Fruit fly (Drosophila melanogaster): Measurements from ENCODE around the gene CG7236.

Gene CG7236

DNA sequence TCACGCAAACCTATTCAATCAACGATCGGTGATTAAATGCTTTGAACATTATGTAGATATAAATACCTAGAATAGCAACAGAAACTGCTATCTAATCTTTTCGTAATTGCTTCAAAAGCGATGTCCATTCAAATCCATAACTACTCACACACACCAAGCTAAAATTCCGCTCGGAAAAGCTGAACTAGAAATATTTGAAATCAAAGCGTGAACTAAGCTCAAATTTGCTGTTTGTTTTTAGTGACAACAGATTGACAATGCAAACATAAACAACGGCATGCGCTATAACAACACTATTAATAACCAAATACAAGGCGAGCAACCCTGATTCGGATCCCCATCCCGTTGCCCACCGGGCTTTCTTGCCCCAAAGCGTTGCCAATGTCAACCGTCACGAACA is at the start of gene CG7236:
Gene CG7236 (plus strand): TSS at position 301 of the 400 bp plus-strand sequence.
- TF ChIP-seq CG10348 (GFP tag; IDR thresholded peaks at IDR 0.05) (no peak), CG8159 (tag; optimal IDR thresholded peaks at IDR 0.05) (no peak), CG17806 (tag; optimal IDR thresholded peaks at IDR 0.05) (no peak), Snoo (tag; optimal IDR thresholded peaks at IDR 0.05) (no peak), EcR (GFP tag; optimal IDR thresholded peaks at IDR 0.05) (no peak), CG13204 (GFP tag; optimal IDR thresholded peaks at IDR 0.05) (no peak), CG4496 (GFP tag; IDR thresholded peaks at IDR 0.05) (no peak), CG14655 (GFP tag; optimal IDR thresholded peaks at IDR 0.05) (no peak), CG9948 (tag; optimal IDR thresholded peaks at IDR 0.05) (no peak), CG32121 (GFP tag; IDR thresholded peaks at IDR 0.05) (no peak), D1 (tag; optimal IDR thresholded peaks at IDR 0.05) (no peak), gl (tag; optimal IDR thresholded peaks at IDR 0.05) (no peak), CG12605 (GFP tag; IDR thresholded peaks at IDR 0.05) (no peak)

- TF ChIP-seq rn (GFP tag; IDR thresholded peaks at IDR 0.05) (no peak), CG17806 (tag; optimal IDR thresholded peaks at IDR 0.05) (no peak), CG8301 (tag; optimal IDR thresholded peaks at IDR 0.05) (no peak), fd96Ca (GFP tag; IDR thresholded peaks at IDR 0.05) (no peak), Pif1B (GFP tag; optimal IDR thresholded peaks at IDR 0.05) (no peak)
Measured at dm6 chr2L:5658415-5658814, 47.8 kb upstream of the CG7236 start, which contains the start of gene DIP-theta. TSS of gene DIP-theta (minus strand) at chr2L:5658560.

dm6 chr2L:5662549-5662948 is 43.6 kb upstream of the CG7236 start, which contains the start of gene Hsp60C:
TSS of gene Hsp60C (plus strand) at chr2L:5662849.
- TF ChIP-seq D1 (tag; optimal IDR thresholded peaks at IDR 0.05) (no peak), CG10348 (GFP tag; IDR thresholded peaks at IDR 0.05) (no peak), CG4496 (GFP tag; IDR thresholded peaks at IDR 0.05) (no peak), CG14655 (GFP tag; optimal IDR thresholded peaks at IDR 0.05) (no peak), Pif1B (GFP tag; optimal IDR thresholded peaks at IDR 0.05) (no peak), fd96Ca (GFP tag; IDR thresholded peaks at IDR 0.05) (no peak), Pif1A (GFP tag; optimal IDR thresholded peaks at IDR 0.05) (no peak), gl (tag; optimal IDR thresholded peaks at IDR 0.05) (no peak), EcR (GFP tag; optimal IDR thresholded peaks at IDR 0.05) (no peak), CG12605 (GFP tag; IDR thresholded peaks at IDR 0.05) (no peak), CG8301 (tag; optimal IDR thresholded peaks at IDR 0.05) (no peak), Ets98B (GFP tag; IDR thresholded peaks at IDR 0.05) (no peak), CG9948 (tag; optimal IDR thresholded peaks at IDR 0.05) (no peak), CG17806 (tag; optimal IDR thresholded peaks at IDR 0.05) (no peak), Snoo (tag; optimal IDR thresholded peaks at IDR 0.05) (no peak), CG13204 (GFP tag; optimal IDR thresholded peaks at IDR 0.05) (no peak), CG8159 (tag; optimal IDR thresholded peaks at IDR 0.05) (no peak), CG32121 (GFP tag; IDR thresholded peaks at IDR 0.05) (no peak)

DNA sequence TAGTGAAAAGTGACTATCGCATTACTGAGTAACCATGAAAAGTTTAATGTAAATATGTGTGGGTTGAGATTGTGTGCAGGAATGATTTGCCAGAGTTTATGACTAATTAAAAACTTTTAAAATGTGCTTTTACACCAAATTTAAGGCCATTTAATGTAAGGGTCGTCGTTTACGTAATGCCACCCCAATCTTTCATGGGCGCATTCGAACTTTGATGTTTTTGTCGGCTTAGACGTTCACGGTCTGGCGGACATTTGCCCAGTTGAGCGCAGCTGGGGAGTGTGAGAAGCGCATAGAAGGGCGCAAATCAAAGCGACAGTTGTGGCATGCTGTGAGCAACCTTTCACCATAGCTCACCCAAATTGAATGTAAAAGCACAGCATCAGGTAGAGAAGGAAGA is 27.9 kb upstream of the CG7236 start, which contains the start of gene CG12511:
Gene CG12511 (plus strand): TSS at position 301 of the 400 bp plus-strand sequence.
- no peak for TF ChIP-seq CG12605 (GFP tag; IDR thresholded peaks at IDR 0.05)
- TF ChIP-seq CG9948 (tag; optimal IDR thresholded peaks at IDR 0.05) = no peak
- TF ChIP-seq CG14655 (GFP tag; optimal IDR thresholded peaks at IDR 0.05) = no peak
- TF ChIP-seq CG15710 (tag; optimal IDR thresholded peaks at IDR 0.05) = no peak
- TF ChIP-seq Snoo (tag; optimal IDR thresholded peaks at IDR 0.05) = no peak
- TF ChIP-seq rn (GFP tag; IDR thresholded peaks at IDR 0.05) = no peak
- no peak for TF ChIP-seq D1 (tag; optimal IDR thresholded peaks at IDR 0.05)
- no peak for TF ChIP-seq CG8159 (tag; optimal IDR thresholded peaks at IDR 0.05)
- no peak for TF ChIP-seq fd96Ca (GFP tag; IDR thresholded peaks at IDR 0.05)
- TF ChIP-seq EcR (GFP tag; optimal IDR thresholded peaks at IDR 0.05) = no peak
- TF ChIP-seq CG32121 (GFP tag; IDR thresholded peaks at IDR 0.05) = no peak
- TF ChIP-seq Pif1A (GFP tag; optimal IDR thresholded peaks at IDR 0.05) = no peak
- TF ChIP-seq gl (tag; optimal IDR thresholded peaks at IDR 0.05) = no peak
- TF ChIP-seq CG4496 (GFP tag; IDR thresholded peaks at IDR 0.05) = no peak
- no peak for TF ChIP-seq CG10348 (GFP tag; IDR thresholded peaks at IDR 0.05)
- TF ChIP-seq Pif1B (GFP tag; optimal IDR thresholded peaks at IDR 0.05) = no peak
- no peak for TF ChIP-seq Ets98B (GFP tag; IDR thresholded peaks at IDR 0.05)

DNA sequence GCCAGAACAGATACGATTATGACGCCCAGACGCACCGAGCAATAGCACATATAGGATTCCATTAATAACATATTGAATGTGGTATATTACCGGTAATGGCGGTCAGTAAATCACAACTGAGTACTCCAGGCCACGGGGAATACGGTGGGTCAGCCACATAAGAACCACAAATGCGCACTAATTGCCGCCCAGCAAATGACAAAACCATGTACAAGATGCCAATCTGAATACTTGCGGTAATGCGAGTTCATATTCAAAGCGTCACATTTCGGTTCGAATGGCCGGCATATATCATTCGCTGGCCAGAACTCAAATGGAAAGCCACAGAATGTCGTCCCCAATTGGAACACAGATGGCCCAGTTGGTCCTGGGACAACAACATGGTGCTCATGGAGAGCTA is 10.4 kb downstream of the CG7236 start, which contains the start of the genes CG14007 and CG34011:
Gene CG14007 (minus strand): TSS at position 101 of the 400 bp plus-strand sequence.
Gene CG34011 (plus strand): TSS at position 122 of the 400 bp plus-strand sequence.
- TF ChIP-seq CG8301 (tag; optimal IDR thresholded peaks at IDR 0.05) (no peak), CG9948 (tag; optimal IDR thresholded peaks at IDR 0.05) (no peak), CG13204 (GFP tag; optimal IDR thresholded peaks at IDR 0.05) (no peak), CG32121 (GFP tag; IDR thresholded peaks at IDR 0.05) (no peak), gl (tag; optimal IDR thresholded peaks at IDR 0.05) (no peak), CG17806 (tag; optimal IDR thresholded peaks at IDR 0.05) (no peak)

- TF ChIP-seq Pif1B (GFP tag; optimal IDR thresholded peaks at IDR 0.05) = no peak
- no peak for TF ChIP-seq CG10348 (GFP tag; IDR thresholded peaks at IDR 0.05)
- no peak for TF ChIP-seq EcR (GFP tag; optimal IDR thresholded peaks at IDR 0.05)
- TF ChIP-seq CG32121 (GFP tag; IDR thresholded peaks at IDR 0.05) = no peak
- no peak for TF ChIP-seq Ets98B (GFP tag; IDR thresholded peaks at IDR 0.05)
- no peak for TF ChIP-seq CG12605 (GFP tag; IDR thresholded peaks at IDR 0.05)
- no peak for TF ChIP-seq CG34367 (tag; optimal IDR thresholded peaks at IDR 0.05)
- TF ChIP-seq gl (tag; optimal IDR thresholded peaks at IDR 0.05) = no peak
- TF ChIP-seq CG13204 (GFP tag; optimal IDR thresholded peaks at IDR 0.05) = no peak
- no peak for TF ChIP-seq rn (GFP tag; IDR thresholded peaks at IDR 0.05)
- no peak for TF ChIP-seq CG15710 (tag; optimal IDR thresholded peaks at IDR 0.05)
- TF ChIP-seq CG8159 (tag; optimal IDR thresholded peaks at IDR 0.05) = no peak
- no peak for TF ChIP-seq CG14655 (GFP tag; optimal IDR thresholded peaks at IDR 0.05)
- TF ChIP-seq CG4496 (GFP tag; IDR thresholded peaks at IDR 0.05) = no peak
- no peak for TF ChIP-seq CG8301 (tag; optimal IDR thresholded peaks at IDR 0.05)
Measured at dm6 chr2L:5720407-5721228, 14.4 kb downstream of the CG7236 start, which contains the start of the genes CG11149 and sip1. TSS of gene CG11149 (minus strand) at chr2L:5720899. TSS of gene sip1 (plus strand) at chr2L:5721051.
